Fruit fly (Drosophila melanogaster) whole organism, embryonic: ENCODE measurements around the gene hook.
A peak's percentile ranks its signal among the peaks of the same experiment; 100 is the strongest.

ENCODE experiments used
- Asciz ChIP-seq: fragments of 200-800 bp; sonication (Bioruptor generic); optimal IDR thresholded peaks from 2 replicates; lab custom pipeline; 2017; ENCODE audit warnings: missing biosample characterization, mild to moderate bottlenecking, missing genetic modification characterization, missing genetic modification reagents
- CG11085 ChIP-seq: fragments of 200-800 bp; sonication (Bioruptor generic); IDR thresholded peaks from 2 replicates; pipeline ENCODE4 v1.3.6; 2022; ENCODE audit warnings: missing biosample characterization, missing genetic modification characterization
- CG11247 ChIP-seq: fragments of 200-800 bp; sonication (Bioruptor generic); IDR thresholded peaks from 2 replicates; pipeline ENCODE4 v1.3.6; 2022; ENCODE audit warnings: missing biosample characterization, missing genetic modification characterization
- CG11695 ChIP-seq: fragments of 200-800 bp; sonication (Bioruptor generic); IDR thresholded peaks from 3 replicates; pipeline ENCODE4 v1.3.6; 2022; ENCODE audit warnings: missing biosample characterization, missing genetic modification characterization
- CG15514 ChIP-seq: fragments of 200-800 bp; sonication (Bioruptor generic); optimal IDR thresholded peaks from 3 replicates; lab custom pipeline; 2017; ENCODE audit warnings: missing biosample characterization, missing genetic modification characterization, mild to moderate bottlenecking, moderate library complexity, missing genetic modification reagents
- CG1647 ChIP-seq: fragments of 200-800 bp; sonication (Bioruptor generic); optimal IDR thresholded peaks from 3 replicates; lab custom pipeline; 2016; ENCODE audit warnings: missing biosample characterization, missing genetic modification characterization
- CG2202 ChIP-seq: fragments of 200-800 bp; sonication (Bioruptor generic); optimal IDR thresholded peaks from 2 replicates; lab custom pipeline; 2018; ENCODE audit warnings: missing biosample characterization, mild to moderate bottlenecking, missing genetic modification characterization
- CG2875 ChIP-seq: fragments of 200-800 bp; sonication (Bioruptor generic); optimal IDR thresholded peaks from 2 replicates; lab custom pipeline; 2017; ENCODE audit warnings: missing biosample characterization, mild to moderate bottlenecking, missing genetic modification characterization, missing genetic modification reagents
- CG30431 ChIP-seq: fragments of 200-800 bp; sonication (Bioruptor generic); optimal IDR thresholded peaks from 2 replicates; lab custom pipeline; 2017; ENCODE audit warnings: missing biosample characterization, missing genetic modification characterization
- CG42726 ChIP-seq: fragments of 200-800 bp; sonication (Bioruptor generic); IDR thresholded peaks from 2 replicates; pipeline ENCODE4 v1.3.6; 2022; ENCODE audit warnings: missing biosample characterization, missing genetic modification characterization; ENCODE audit not compliant: partially characterized antibody
- CG4617 ChIP-seq: fragments of 200-800 bp; sonication (Bioruptor generic); optimal IDR thresholded peaks from 3 replicates; lab custom pipeline; 2016; ENCODE audit warnings: missing biosample characterization, missing genetic modification characterization, borderline replicate concordance
- CG7271 ChIP-seq: fragments of 200-800 bp; sonication (Bioruptor generic); optimal IDR thresholded peaks from 2 replicates; lab custom pipeline; 2018; ENCODE audit warnings: missing biosample characterization, mild to moderate bottlenecking, missing genetic modification characterization, moderate library complexity
- CG9932 ChIP-seq: fragments of 200-800 bp; sonication (Bioruptor generic); IDR thresholded peaks from 2 replicates; pipeline ENCODE4 v1.3.6; 2022; ENCODE audit warnings: missing biosample characterization, missing genetic modification characterization
- D19A ChIP-seq: fragments of 200-800 bp; optimal IDR thresholded peaks from 3 replicates; lab custom pipeline; 2019; ENCODE audit warnings: missing biosample characterization, mild to moderate bottlenecking, missing genetic modification characterization, moderate library complexity
- Dip3 ChIP-seq: fragments of 200-800 bp; sonication (Bioruptor generic); optimal IDR thresholded peaks from 3 replicates; lab custom pipeline; 2016; ENCODE audit warnings: missing biosample characterization, missing genetic modification characterization
- Ets65A ChIP-seq: fragments of 200-800 bp; sonication (Bioruptor generic); peaks from one replicate; lab custom pipeline; 2016; ENCODE audit warnings: missing biosample characterization, missing genetic modification characterization
- Ets97D ChIP-seq: fragments of 200-800 bp; sonication (Bioruptor generic); optimal IDR thresholded peaks from 3 replicates; lab custom pipeline; 2016; ENCODE audit warnings: missing biosample characterization, missing genetic modification characterization
- Hey ChIP-seq: fragments of 200-800 bp; sonication (Bioruptor generic); optimal IDR thresholded peaks from 3 replicates; lab custom pipeline; 2018; ENCODE audit warnings: missing biosample characterization, mild to moderate bottlenecking, missing genetic modification characterization
- Hsf ChIP-seq: fragments of 200-800 bp; sonication (Bioruptor generic); optimal IDR thresholded peaks from 3 replicates; lab custom pipeline; 2016; ENCODE audit warnings: missing biosample characterization, missing genetic modification characterization
- Med ChIP-seq: fragments of 200-800 bp; sonication (Bioruptor generic); peaks from one replicate; lab custom pipeline; 2016; ENCODE audit warnings: missing biosample characterization, missing genetic modification characterization, mild to moderate bottlenecking, inconsistent platforms, moderate library complexity
- Sox100B ChIP-seq: fragments of 200-800 bp; sonication (Bioruptor generic); optimal IDR thresholded peaks from 3 replicates; lab custom pipeline; 2018; ENCODE audit warnings: missing biosample characterization, mild to moderate bottlenecking, missing genetic modification characterization
- Trl ChIP-seq, 3 experiments: fragments of >200 bp in 2 of 3; fragments of 200-800 bp in 1 of 3; sonication (Bioruptor generic) in 1 of 3; optimal IDR thresholded peaks; 2 replicates in 1 of 3; 3 replicates in 2 of 3; lab custom pipeline; 2016 to 2017; ENCODE audit warnings: missing biosample characterization in 1 of 3, missing genetic modification characterization in 1 of 3
- Usf ChIP-seq: fragments of 200-800 bp; sonication (Bioruptor generic); optimal IDR thresholded peaks from 2 replicates; lab custom pipeline; 2017; ENCODE audit warnings: missing genotype, missing biosample characterization, missing genetic modification characterization
- Xrp1 ChIP-seq: fragments of 200-800 bp; sonication (Bioruptor generic); IDR thresholded peaks from 2 replicates; pipeline ENCODE4 v1.3.6; 2022; ENCODE audit warnings: missing biosample characterization, missing genetic modification characterization
- YL-1 ChIP-seq: fragments of 200-800 bp; sonication (Bioruptor generic); optimal IDR thresholded peaks from 3 replicates; lab custom pipeline; 2017; ENCODE audit warnings: missing biosample characterization, mild to moderate bottlenecking, missing genetic modification characterization
- br ChIP-seq: fragments of >200 bp; optimal IDR thresholded peaks from 2 replicates; lab custom pipeline; 2017
- chm ChIP-seq: fragments of 200-800 bp; sonication (Bioruptor generic); IDR thresholded peaks from 2 replicates; pipeline ENCODE4 v1.3.6; 2022; ENCODE audit warnings: missing biosample characterization, missing genetic modification characterization
- exex ChIP-seq: fragments of 200-800 bp; sonication (Bioruptor generic); optimal IDR thresholded peaks from 4 replicates; lab custom pipeline; 2018; ENCODE audit warnings: missing biosample characterization, mild to moderate bottlenecking, missing genetic modification characterization, moderate library complexity
- fd64A ChIP-seq: fragments of 200-800 bp; sonication (Bioruptor generic); optimal IDR thresholded peaks from 3 replicates; lab custom pipeline; 2018; ENCODE audit warnings: missing biosample characterization, mild to moderate bottlenecking, missing genetic modification characterization
- gce ChIP-seq: fragments of 200-800 bp; sonication (Bioruptor generic); IDR thresholded peaks from 3 replicates; pipeline ENCODE4 v1.3.6; 2022; ENCODE audit warnings: missing biosample characterization, missing genetic modification characterization
- gcm ChIP-seq: fragments of 200-800 bp; sonication (Bioruptor generic); optimal IDR thresholded peaks from 2 replicates; lab custom pipeline; 2019; ENCODE audit warnings: missing biosample characterization, mild to moderate bottlenecking, missing genetic modification characterization, moderate library complexity
- hbn ChIP-seq: fragments of 200-800 bp; sonication (Bioruptor generic); IDR thresholded peaks from 2 replicates; pipeline ENCODE4 v1.3.6; 2022; ENCODE audit warnings: missing biosample characterization, missing genetic modification characterization; ENCODE audit not compliant: partially characterized antibody
- hkb ChIP-seq, 2 experiments: fragments of 200-800 bp in 1 of 2; fragments of >200 bp in 1 of 2; sonication (Bioruptor generic) in 1 of 2; IDR thresholded peaks in 1 of 2; optimal IDR thresholded peaks in 1 of 2; 2 replicates each; pipeline versions ENCODE4 v1.3.6 to Lab custom; 2017 to 2022; ENCODE audit warnings: missing biosample characterization in 1 of 2, missing genetic modification characterization in 1 of 2
- mirr ChIP-seq: fragments of 200-800 bp; sonication (Bioruptor generic); optimal IDR thresholded peaks from 3 replicates; lab custom pipeline; 2018; ENCODE audit warnings: missing biosample characterization, mild to moderate bottlenecking, missing genetic modification characterization
- nom ChIP-seq: fragments of 200-800 bp; sonication (Bioruptor generic); optimal IDR thresholded peaks from 2 replicates; lab custom pipeline; 2017; ENCODE audit warnings: missing biosample characterization, missing genetic modification characterization, mild to moderate bottlenecking, moderate library complexity, missing genetic modification reagents
- sd ChIP-seq: fragments of 200-800 bp; sonication (Bioruptor generic); optimal IDR thresholded peaks from 3 replicates; lab custom pipeline; 2018; ENCODE audit warnings: missing biosample characterization, mild to moderate bottlenecking, missing genetic modification characterization, moderate library complexity
- sens ChIP-seq: fragments of 200-800 bp; sonication (Bioruptor generic); peaks from one replicate; lab custom pipeline; 2016; ENCODE audit warnings: missing biosample characterization, missing genetic modification characterization
- slou ChIP-seq: fragments of 200-800 bp; sonication (Bioruptor generic); optimal IDR thresholded peaks from 3 replicates; lab custom pipeline; 2016; ENCODE audit warnings: missing biosample characterization, missing genetic modification characterization
- sob ChIP-seq: fragments of 200-800 bp; sonication (Bioruptor generic); IDR thresholded peaks from 2 replicates; pipeline ENCODE4 v1.3.6; 2022; ENCODE audit warnings: missing biosample characterization, missing genetic modification characterization
- sug ChIP-seq: fragments of 200-800 bp; optimal IDR thresholded peaks from 2 replicates; lab custom pipeline; 2019; ENCODE audit warnings: missing biosample characterization, mild to moderate bottlenecking, missing genetic modification characterization, moderate library complexity

The hook gene

dm6 chr2L:18985201-18986124 is 47.8 kb downstream of the hook start (continued):
- TF ChIP-seq sd (tag; lab: Kevin White, UChicago): peak; percentile 42
- peak; percentile 8 for TF ChIP-seq Ets65A (GFP tag; lab: Kevin White, UChicago)
- no peak for TF ChIP-seq CG11247 (GFP tag; lab: Robert Waterston, UW)
- no peak for TF ChIP-seq CG2875
- TF ChIP-seq CG1647 (GFP tag; lab: Kevin White, UChicago): no peak
- no peak for TF ChIP-seq chm (GFP tag; lab: Robert Waterston, UW)
- no peak for TF ChIP-seq br (lab: Kevin White, UChicago)
- TF ChIP-seq Trl (optimal IDR thresholded peaks at IDR 0.05; lab: Kevin White, UChicago): no peak
- TF ChIP-seq Trl (GFP tag; optimal IDR thresholded peaks at IDR 0.05; lab: Kevin White, UChicago): no peak
- TF ChIP-seq Med (GFP tag; lab: Kevin White, UChicago): peak; percentile 26
- no peak for TF ChIP-seq Hey (tag; lab: Kevin White, UChicago)
- TF ChIP-seq Xrp1 (GFP tag; lab: Robert Waterston, UW): no peak
- TF ChIP-seq CG7271 (tag; lab: Kevin White, UChicago): no peak
- peak; percentile 62 for TF ChIP-seq sug (tag; lab: Kevin White, UChicago)
- TF ChIP-seq CG11085: no peak
- TF ChIP-seq mirr (GFP tag; lab: Kevin White, UChicago): peak; percentile 90
- no peak for TF ChIP-seq Usf
- TF ChIP-seq CG4617: no peak
- TF ChIP-seq sob: no peak
- TF ChIP-seq exex (tag; lab: Kevin White, UChicago): peak; percentile 90
- no peak for TF ChIP-seq hkb (optimal IDR thresholded peaks at IDR 0.05; lab: Kevin White, UChicago)
- TF ChIP-seq hkb (GFP tag; IDR thresholded peaks at IDR 0.05; lab: Robert Waterston, UW): 0 out of 2 replicates have a peak, but pooled peaks have one; percentile 13
- no peak for TF ChIP-seq gce (GFP tag; lab: Robert Waterston, UW)
- TF ChIP-seq CG9932 (GFP tag; lab: Robert Waterston, UW): no peak
- TF ChIP-seq CG15514 (GFP tag; lab: Kevin White, UChicago): no peak

dm6 chr2L:18984158-18984557 is 49.1 kb downstream of the hook start:
- TF ChIP-seq hbn (no peak), slou (no peak), CG11695 (GFP tag; lab: Robert Waterston, UW) (no peak), Dip3 (GFP tag; lab: Kevin White, UChicago) (no peak), Asciz (GFP tag; lab: Kevin White, UChicago) (no peak), nom (peak; percentile 24), CG42726 (no peak), sens (GFP tag; lab: Kevin White, UChicago) (peak; percentile 65), Ets65A (GFP tag; lab: Kevin White, UChicago) (peak; percentile 20), Ets97D (GFP tag; lab: Kevin White, UChicago) (no peak), gcm (GFP tag; lab: Kevin White, UChicago) (no peak), YL-1 (GFP tag; lab: Kevin White, UChicago) (no peak), fd64A (no peak), CG30431 (GFP tag; lab: Kevin White, UChicago) (no peak), D19A (tag; lab: Kevin White, UChicago) (no peak), CG2202 (tag; lab: Kevin White, UChicago) (no peak), Hsf (GFP tag; lab: Kevin White, UChicago) (no peak), Sox100B (no peak)
- TF ChIP-seq, all 482 proteins: peak for 3
